Worm (Caenorhabditis elegans): ENCODE data around the gene K07C11.10.

The K07C11.10 gene

DNA sequence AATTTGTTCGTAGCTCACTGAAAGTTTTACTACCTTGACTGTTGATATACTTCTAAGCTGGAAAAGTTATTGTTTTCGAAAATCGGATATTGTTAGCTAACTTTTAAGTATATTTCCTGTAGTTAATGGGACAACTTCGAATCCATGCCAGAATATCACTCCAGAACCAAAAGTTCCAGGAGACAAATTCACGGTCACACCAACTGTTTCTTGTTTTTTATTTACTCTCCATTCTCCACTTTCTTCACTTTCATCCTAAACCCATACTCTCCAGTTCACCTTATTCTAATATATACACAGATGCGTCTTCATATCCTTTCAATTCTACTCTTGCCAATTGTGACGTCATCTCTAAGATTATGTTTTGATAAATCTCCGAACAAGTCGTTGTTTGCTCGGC, 32.3 kb upstream of the K07C11.10 start, which contains the start of gene C16D9.1:
Gene C16D9.1 (plus strand): TSS at position 301 of the 400 bp plus-strand sequence.
- TF ChIP-seq lin-39 (tag; optimal IDR thresholded peaks at IDR 0.05): no peak
- no peak for TF ChIP-seq elt-1 (tag; optimal IDR thresholded peaks at IDR 0.05)
- no peak for TF ChIP-seq nhr-25 (tag; optimal IDR thresholded peaks at IDR 0.05)
- no peak for TF ChIP-seq unc-39 (tag; optimal IDR thresholded peaks at IDR 0.05)
- TF ChIP-seq lsy-2 (tag; optimal IDR thresholded peaks at IDR 0.05): no peak
- no peak for TF ChIP-seq egl-27 (tag; optimal IDR thresholded peaks at IDR 0.05)
- no peak for TF ChIP-seq sma-3 (GFP tag; optimal IDR thresholded peaks at IDR 0.05)
- no peak for TF ChIP-seq gmeb-1 (tag; optimal IDR thresholded peaks at IDR 0.05)
- TF ChIP-seq nhr-237 (tag; optimal IDR thresholded peaks at IDR 0.05): no peak
- no peak for TF ChIP-seq ztf-4 (tag; optimal IDR thresholded peaks at IDR 0.05)
- TF ChIP-seq Y55F3AM.14 (GFP tag; optimal IDR thresholded peaks at IDR 0.05): no peak
- no peak for TF ChIP-seq alr-1 (tag; optimal IDR thresholded peaks at IDR 0.05)
- TF ChIP-seq nhr-11 (tag; optimal IDR thresholded peaks at IDR 0.05): no peak
- no peak for TF ChIP-seq ZK546.5 (tag; optimal IDR thresholded peaks at IDR 0.05)
- TF ChIP-seq ztf-11 (tag; optimal IDR thresholded peaks at IDR 0.05): no peak
- TF ChIP-seq crh-2 (tag; optimal IDR thresholded peaks at IDR 0.05): no peak
- TF ChIP-seq unc-55 (GFP tag; optimal IDR thresholded peaks at IDR 0.05): no peak
- TF ChIP-seq ceh-82 (tag; optimal IDR thresholded peaks at IDR 0.05): no peak
- TF ChIP-seq snpc-4 (tag; optimal IDR thresholded peaks at IDR 0.05): no peak

DNA sequence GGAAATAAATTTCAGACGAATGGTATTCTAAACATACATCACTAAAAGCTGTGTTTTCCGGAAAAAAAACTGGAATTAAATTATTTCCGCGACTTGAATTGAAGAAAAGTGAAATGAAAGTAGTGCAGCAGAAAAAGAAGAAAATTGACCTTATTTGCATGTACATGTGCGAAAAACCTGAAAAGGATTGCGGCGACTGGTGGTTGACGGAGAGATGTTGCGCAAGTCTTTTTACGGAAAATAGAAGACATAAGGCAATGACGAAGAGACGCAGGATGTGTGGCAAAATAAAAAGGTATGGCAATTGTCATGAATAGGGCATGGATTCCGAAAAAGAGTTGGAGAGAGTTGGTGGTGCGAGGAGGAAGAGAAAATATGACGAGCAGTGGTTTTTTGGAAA, 28.3 kb upstream of the K07C11.10 start:
- TF ChIP-seq blmp-1 (tag; optimal IDR thresholded peaks at IDR 0.05; ENCODE audit: insufficient read depth): no peak
- no peak for TF ChIP-seq unc-55 (GFP tag; optimal IDR thresholded peaks at IDR 0.05)
- TF ChIP-seq unc-39 (tag; optimal IDR thresholded peaks at IDR 0.05): no peak
- TF ChIP-seq Y55F3AM.14 (GFP tag; optimal IDR thresholded peaks at IDR 0.05): no peak
- TF ChIP-seq mbf-1 (tag; optimal IDR thresholded peaks at IDR 0.05): no peak
- no peak for TF ChIP-seq R02D3.7 (tag; optimal IDR thresholded peaks at IDR 0.05)
- no peak for TF ChIP-seq peb-1 (tag; optimal IDR thresholded peaks at IDR 0.05)
- no peak for TF ChIP-seq nhr-11 (tag; optimal IDR thresholded peaks at IDR 0.05)
- TF ChIP-seq lsy-2 (tag; optimal IDR thresholded peaks at IDR 0.05): no peak
- no peak for TF ChIP-seq snpc-4 (tag; optimal IDR thresholded peaks at IDR 0.05)
- no peak for TF ChIP-seq nhr-23 (tag; optimal IDR thresholded peaks at IDR 0.05)
- TF ChIP-seq skn-1 (tag; optimal IDR thresholded peaks at IDR 0.05): no peak
- no peak for TF ChIP-seq egl-27 (tag; optimal IDR thresholded peaks at IDR 0.05)
- no peak for TF ChIP-seq dmd-4 (tag; optimal IDR thresholded peaks at IDR 0.05)
- TF ChIP-seq ceh-82 (tag; optimal IDR thresholded peaks at IDR 0.05): no peak
- TF ChIP-seq zag-1 (tag; optimal IDR thresholded peaks at IDR 0.05): no peak
- TF ChIP-seq ztf-1 (GFP tag; conservative IDR thresholded peaks at IDR 0.05): no peak
- no peak for TF ChIP-seq nhr-10 (tag; optimal IDR thresholded peaks at IDR 0.05)

ce11 chrV:8253946-8254345, 27.2 kb upstream of the K07C11.10 start:
- TF ChIP-seq lin-13 (GFP tag; optimal IDR thresholded peaks at IDR 0.05) (no peak), skn-1 (tag; optimal IDR thresholded peaks at IDR 0.05) (no peak), R02D3.7 (tag; optimal IDR thresholded peaks at IDR 0.05) (no peak), nhr-25 (tag; optimal IDR thresholded peaks at IDR 0.05) (no peak), ama-1 (optimal IDR thresholded peaks at IDR 0.05) (no peak), lin-39 (tag; optimal IDR thresholded peaks at IDR 0.05) (no peak), nhr-129 (tag; optimal IDR thresholded peaks at IDR 0.05) (no peak)

DNA sequence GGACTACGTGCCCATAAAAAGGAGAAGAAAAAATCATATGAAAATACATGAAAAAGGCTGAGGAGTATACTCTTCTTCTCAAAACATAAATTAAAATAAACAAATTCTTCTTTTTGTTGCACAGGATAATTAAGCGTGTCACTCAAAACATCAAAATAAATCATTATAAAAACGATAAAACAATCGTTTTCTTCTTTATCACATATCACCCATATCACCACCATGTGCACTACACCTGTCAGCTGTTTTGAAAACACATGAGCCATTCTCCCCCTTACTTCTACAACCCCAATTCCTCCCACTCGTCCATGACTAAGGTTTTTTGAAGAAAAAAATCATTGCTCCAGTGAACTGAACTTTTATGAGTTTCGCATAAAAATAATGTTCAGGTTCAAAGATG, 25.8 kb upstream of the K07C11.10 start:
- TF ChIP-seq sma-9 (GFP tag; optimal IDR thresholded peaks at IDR 0.05): peak; percentile 27
- no peak for TF ChIP-seq sma-9 (tag; optimal IDR thresholded peaks at IDR 0.05)
- TF ChIP-seq mdl-1 (tag; optimal IDR thresholded peaks at IDR 0.05): no peak
- TF ChIP-seq zag-1 (tag; optimal IDR thresholded peaks at IDR 0.05): no peak
- no peak for TF ChIP-seq peb-1 (tag; optimal IDR thresholded peaks at IDR 0.05)
- TF ChIP-seq nhr-237 (tag; optimal IDR thresholded peaks at IDR 0.05): no peak
- TF ChIP-seq ztf-1 (GFP tag; conservative IDR thresholded peaks at IDR 0.05): no peak
- no peak for TF ChIP-seq R02D3.7 (tag; optimal IDR thresholded peaks at IDR 0.05)
- TF ChIP-seq nhr-129 (tag; optimal IDR thresholded peaks at IDR 0.05): peak; percentile 34
- TF ChIP-seq ceh-82 (tag; optimal IDR thresholded peaks at IDR 0.05): no peak
- TF ChIP-seq nhr-11 (tag; optimal IDR thresholded peaks at IDR 0.05): no peak
- no peak for TF ChIP-seq unc-55 (GFP tag; optimal IDR thresholded peaks at IDR 0.05)
- no peak for TF ChIP-seq ama-1 (optimal IDR thresholded peaks at IDR 0.05)
- peak in 1 of 2 experiments; percentile 16 for TF ChIP-seq lsy-2 (tag; optimal IDR thresholded peaks at IDR 0.05)
- TF ChIP-seq C34F6.9 (tag; optimal IDR thresholded peaks at IDR 0.05): no peak
- TF ChIP-seq alr-1 (tag; optimal IDR thresholded peaks at IDR 0.05): no peak
- no peak for TF ChIP-seq ztf-4 (tag; optimal IDR thresholded peaks at IDR 0.05)
- no peak for TF ChIP-seq snpc-4 (tag; optimal IDR thresholded peaks at IDR 0.05)
- TF ChIP-seq F13H6.1 (tag; optimal IDR thresholded peaks at IDR 0.05): no peak
- no peak for TF ChIP-seq elt-3 (tag; optimal IDR thresholded peaks at IDR 0.05)
- no peak for TF ChIP-seq ztf-11 (tag; optimal IDR thresholded peaks at IDR 0.05)
- TF ChIP-seq nhr-12 (tag; optimal IDR thresholded peaks at IDR 0.05): no peak
- TF ChIP-seq sem-4 (tag; optimal IDR thresholded peaks at IDR 0.05): no peak
- no peak for TF ChIP-seq nhr-6 (tag; optimal IDR thresholded peaks at IDR 0.05)
- no peak for TF ChIP-seq sma-3 (GFP tag; optimal IDR thresholded peaks at IDR 0.05)
- no peak for TF ChIP-seq lin-13 (GFP tag; optimal IDR thresholded peaks at IDR 0.05)
- TF ChIP-seq blmp-1 (tag; optimal IDR thresholded peaks at IDR 0.05; ENCODE audit: insufficient read depth): no peak
- no peak for TF ChIP-seq crh-2 (tag; optimal IDR thresholded peaks at IDR 0.05)
- TF ChIP-seq skn-1 (tag; optimal IDR thresholded peaks at IDR 0.05): no peak
- TF ChIP-seq Y55F3AM.14 (GFP tag; optimal IDR thresholded peaks at IDR 0.05): no peak
- no peak for TF ChIP-seq unc-39 (tag; optimal IDR thresholded peaks at IDR 0.05)
- no peak for TF ChIP-seq unc-62 (GFP tag; optimal IDR thresholded peaks at IDR 0.05)
- no peak for TF ChIP-seq fos-1 (tag; optimal IDR thresholded peaks at IDR 0.05)
- TF ChIP-seq mab-5 (tag; optimal IDR thresholded peaks at IDR 0.05): peak; percentile 33
- TF ChIP-seq nhr-23 (tag; optimal IDR thresholded peaks at IDR 0.05): no peak
